Worm (Caenorhabditis elegans) whole organism, L4 larva: ENCODE data around the gene F55A4.7.

Experiments
- F37D6.2 ChIP-seq: sonication (generic microtip); optimal IDR thresholded peaks from 2 replicates; lab custom pipeline; 2016; ENCODE audit warnings: mild to moderate bottlenecking, missing genetic modification characterization, missing compliant biosample characterization
- Y5F2A.4 ChIP-seq: fragments of 200-800 bp; sonication (Bioruptor generic); optimal IDR thresholded peaks from 2 replicates; lab custom pipeline; 2018; ENCODE audit warnings: mild to moderate bottlenecking, missing genetic modification characterization, missing compliant biosample characterization
- dmd-9 ChIP-seq: fragments of 200-800 bp; sonication (Bioruptor generic); IDR thresholded peaks from 2 replicates; pipeline ENCODE4 v1.3.6; 2022; ENCODE audit warnings: missing genetic modification reagents, missing genetic modification characterization, missing compliant biosample characterization
- egl-27 ChIP-seq: sonication (generic microtip); optimal IDR thresholded peaks from 3 replicates; lab custom pipeline; 2017; ENCODE audit warnings: missing biosample characterization, missing genetic modification reagents, missing genetic modification characterization
- fkh-10 ChIP-seq: fragments of 150-350 bp; optimal IDR thresholded peaks from 2 replicates; lab custom pipeline; 2014; ENCODE audit warnings: missing biosample characterization, missing genetic modification reagents, missing genetic modification characterization
- hlh-11 ChIP-seq: fragments of 200-800 bp; sonication (Bioruptor generic); optimal IDR thresholded peaks from 2 replicates; lab custom pipeline; 2018; ENCODE audit warnings: mild to moderate bottlenecking, missing genetic modification characterization, missing compliant biosample characterization
- madf-5 ChIP-seq, 2 experiments: fragments of 200-800 bp; sonication (Bioruptor generic); IDR thresholded peaks; 2 replicates each; pipeline ENCODE4 v1.3.6; 2022; ENCODE audit warnings: missing compliant biosample characterization in 2 of 2, missing genetic modification characterization in 2 of 2
- nhr-28 ChIP-seq: fragments of 150-350 bp; optimal IDR thresholded peaks from 2 replicates; lab custom pipeline; 2014; ENCODE audit warnings: missing biosample characterization, missing genetic modification characterization
- pqm-1 ChIP-seq: sonication (generic microtip); optimal IDR thresholded peaks from 2 replicates; lab custom pipeline; 2017; ENCODE audit warnings: missing biosample characterization, missing genetic modification characterization
- skn-1 ChIP-seq: fragments of 150-350 bp; optimal IDR thresholded peaks from 2 replicates; lab custom pipeline; 2014; ENCODE audit warnings: missing biosample characterization, missing genetic modification characterization
- snpc-4 ChIP-seq: fragments of 150-350 bp; optimal IDR thresholded peaks from 2 replicates; lab custom pipeline; 2014; ENCODE audit warnings: missing biosample characterization, missing genetic modification characterization
- unc-62 ChIP-seq, 3 experiments: fragments of 150-350 bp in 1 of 3; sonication (generic microtip); optimal IDR thresholded peaks in 2 of 3; peaks in 1 of 3; 1 replicate in 1 of 3; 2 replicates in 2 of 3; lab custom pipeline; 2014 to 2017; ENCODE audit warnings: missing biosample characterization in 3 of 3, missing genetic modification characterization in 3 of 3, missing genetic modification reagents in 3 of 3, missing genotype in 1 of 3

ce11 chrX:1018586-1018985 lies 19.7 kb downstream of the F55A4.7 start:
- TF ChIP-seq nhr-28 (tag; lab: Kevin White, UChicago) = no peak
- no peak for TF ChIP-seq dmd-9 (GFP tag; lab: Robert Waterston, UW)
- TF ChIP-seq madf-5 (GFP tag; IDR thresholded peaks at IDR 0.05; lab: Robert Waterston, UW) = no peak
- TF ChIP-seq skn-1 (tag; lab: Kevin White, UChicago) = no peak
- no peak for TF ChIP-seq fkh-10 (GFP tag; lab: Kevin White, UChicago)
- no peak for TF ChIP-seq snpc-4
- TF ChIP-seq F37D6.2 = no peak
- no peak for TF ChIP-seq Y5F2A.4 (GFP tag; lab: Kevin White, UChicago)
- no peak for TF ChIP-seq unc-62 (GFP tag; optimal IDR thresholded peaks at IDR 0.05 in 1 of 2; lab: Kevin White, UChicago)
- TF ChIP-seq unc-62 (tag; optimal IDR thresholded peaks at IDR 0.05; lab: Kevin White, UChicago) = no peak
- no peak for TF ChIP-seq egl-27
- TF ChIP-seq hlh-11 (tag; lab: Kevin White, UChicago) = peak; percentile 2
- no peak for TF ChIP-seq pqm-1 (tag; lab: Kevin White, UChicago)
